Worm (Caenorhabditis elegans) whole organism, L1 larva: ENCODE results near the gene letm-1.

Source experiments
- C04F5.9 ChIP-seq: sonication (generic microtip); optimal IDR thresholded peaks from 2 replicates; lab custom pipeline; 2016; ENCODE audit warnings: missing genetic modification characterization, missing compliant biosample characterization
- C16A3.4 ChIP-seq: fragments of 150-350 bp; optimal IDR thresholded peaks from 2 replicates; lab custom pipeline; 2014; ENCODE audit warnings: missing biosample characterization, missing genetic modification characterization
- F16B12.6 ChIP-seq: fragments of 150-350 bp; optimal IDR thresholded peaks from 2 replicates; lab custom pipeline; 2014; ENCODE audit warnings: missing biosample characterization, missing genetic modification characterization
- Y116A8C.19 ChIP-seq: sonication (generic microtip); optimal IDR thresholded peaks from 2 replicates; lab custom pipeline; 2016; ENCODE audit warnings: missing compliant biosample characterization, missing genetic modification characterization, borderline replicate concordance
- alr-1 ChIP-seq: fragments of 200-800 bp; sonication (Bioruptor generic); optimal IDR thresholded peaks from 2 replicates; lab custom pipeline; 2018; ENCODE audit warnings: borderline replicate concordance, mild to moderate bottlenecking, missing genetic modification characterization, missing compliant biosample characterization
- aly-2 ChIP-seq: fragments of 150-350 bp; optimal IDR thresholded peaks from 2 replicates; lab custom pipeline; 2014; ENCODE audit warnings: missing biosample characterization, missing genetic modification characterization
- ama-1 ChIP-seq: fragments of 150-350 bp; optimal IDR thresholded peaks from 2 replicates; lab custom pipeline; 2014
- ceh-63 ChIP-seq: fragments of 200-800 bp; sonication (Bioruptor generic); optimal IDR thresholded peaks from 2 replicates; lab custom pipeline; 2018; ENCODE audit warnings: mild to moderate bottlenecking, missing genetic modification characterization, missing compliant biosample characterization
- ceh-8 ChIP-seq: fragments of 200-800 bp; sonication (Bioruptor generic); optimal IDR thresholded peaks from 2 replicates; lab custom pipeline; 2018; ENCODE audit warnings: mild to moderate bottlenecking, missing genetic modification characterization, moderate library complexity, missing compliant biosample characterization
- ceh-82 ChIP-seq, 3 experiments: fragments of 150-350 bp in 1 of 3; sonication (generic microtip) in 2 of 3; optimal IDR thresholded peaks; 2 replicates each; lab custom pipeline; 2014 to 2017; ENCODE audit warnings: missing biosample characterization in 3 of 3, missing genetic modification characterization in 3 of 3
- ceh-88 ChIP-seq: fragments of 200-800 bp; sonication (Bioruptor generic); IDR thresholded peaks from 2 replicates; pipeline ENCODE4 v1.3.6; 2022; ENCODE audit warnings: missing genetic modification characterization, missing compliant biosample characterization
- ces-1 ChIP-seq: fragments of 150-350 bp; optimal IDR thresholded peaks from 2 replicates; lab custom pipeline; 2014; ENCODE audit warnings: missing biosample characterization, missing genetic modification reagents, missing genetic modification characterization
- dsc-1 ChIP-seq: sonication (generic microtip); optimal IDR thresholded peaks from 2 replicates; lab custom pipeline; 2016; ENCODE audit warnings: mild to moderate bottlenecking, missing genetic modification characterization, missing compliant biosample characterization
- efl-1 ChIP-seq, 4 experiments: fragments of 150-350 bp; optimal IDR thresholded peaks in 3 of 4; peaks in 1 of 4; 1 replicate in 1 of 4; 2 replicates in 3 of 4; lab custom pipeline; 2014; ENCODE audit warnings: missing biosample characterization in 2 of 4, missing genetic modification characterization in 2 of 4, missing genetic modification reagents in 2 of 4
- egl-13 ChIP-seq: sonication (generic microtip); optimal IDR thresholded peaks from 2 replicates; lab custom pipeline; 2016; ENCODE audit warnings: missing genotype, missing genetic modification reagents, missing genetic modification characterization, missing compliant biosample characterization
- egl-27 ChIP-seq, 2 experiments: fragments of 150-350 bp in 1 of 2; sonication (generic microtip); optimal IDR thresholded peaks; 3 replicates each; lab custom pipeline; 2017 to 2018; ENCODE audit warnings: missing biosample characterization in 2 of 2, missing genetic modification characterization in 2 of 2, missing genetic modification reagents in 2 of 2
- elt-3 ChIP-seq, 6 experiments: fragments of 150-350 bp in 1 of 6; sonication (generic microtip); optimal IDR thresholded peaks; 2 replicates each; lab custom pipeline; 2017 to 2018; ENCODE audit warnings: missing biosample characterization in 6 of 6, missing genetic modification characterization in 6 of 6, inconsistent platforms in 1 of 6
- fkh-8 ChIP-seq: sonication (generic microtip); optimal IDR thresholded peaks from 2 replicates; lab custom pipeline; 2016; ENCODE audit warnings: mild to moderate bottlenecking, missing genetic modification characterization, missing compliant biosample characterization
- grh-1 ChIP-seq: fragments of 200-800 bp; sonication (Bioruptor generic); IDR thresholded peaks from 2 replicates; pipeline ENCODE4 v1.3.6; 2022; ENCODE audit warnings: missing genetic modification reagents, missing genetic modification characterization, missing compliant biosample characterization
- hlh-4 ChIP-seq: sonication (generic microtip); optimal IDR thresholded peaks from 2 replicates; lab custom pipeline; 2016; ENCODE audit warnings: mild to moderate bottlenecking, missing genetic modification characterization, missing compliant biosample characterization
- irx-1 ChIP-seq: sonication (generic microtip); optimal IDR thresholded peaks from 2 replicates; lab custom pipeline; 2016; ENCODE audit warnings: missing genetic modification characterization, missing compliant biosample characterization
- isw-1 ChIP-seq: fragments of 200-800 bp; sonication (Bioruptor generic); IDR thresholded peaks from 2 replicates; pipeline ENCODE4 v1.3.6; 2022; ENCODE audit warnings: missing genetic modification characterization, missing compliant biosample characterization
- lin-13 ChIP-seq: fragments of 150-350 bp; optimal IDR thresholded peaks from 2 replicates; lab custom pipeline; 2014; ENCODE audit warnings: missing biosample characterization, missing genetic modification reagents, missing genetic modification characterization
- lin-15B ChIP-seq: fragments of 150-350 bp; sonication (generic microtip); optimal IDR thresholded peaks from 3 replicates; lab custom pipeline; 2014; ENCODE audit warnings: missing biosample characterization, missing genetic modification characterization
- lir-3 ChIP-seq: sonication (generic microtip); optimal IDR thresholded peaks from 2 replicates; lab custom pipeline; 2016; ENCODE audit warnings: mild to moderate bottlenecking, missing genetic modification characterization, moderate library complexity, missing compliant biosample characterization; ENCODE audit not compliant: poor library complexity
- lsy-2 ChIP-seq, 2 experiments: fragments of 150-350 bp; optimal IDR thresholded peaks; 2 replicates each; lab custom pipeline; 2014; ENCODE audit warnings: missing biosample characterization in 2 of 2, missing genetic modification characterization in 2 of 2
- mef-2 ChIP-seq: fragments of 150-350 bp; optimal IDR thresholded peaks from 2 replicates; lab custom pipeline; 2014; ENCODE audit warnings: missing biosample characterization, missing genetic modification characterization
- mep-1 ChIP-seq: fragments of 150-350 bp; optimal IDR thresholded peaks from 2 replicates; lab custom pipeline; 2014; ENCODE audit warnings: missing biosample characterization, missing genetic modification characterization
- nhr-11 ChIP-seq: fragments of 150-350 bp; optimal IDR thresholded peaks from 2 replicates; lab custom pipeline; 2014; ENCODE audit warnings: missing biosample characterization, missing genetic modification characterization
- nhr-12 ChIP-seq: sonication (generic microtip); optimal IDR thresholded peaks from 2 replicates; lab custom pipeline; 2017; ENCODE audit warnings: missing biosample characterization, missing genetic modification characterization
- nhr-19 ChIP-seq: fragments of 200-800 bp; sonication (Bioruptor generic); conservative IDR thresholded peaks from 2 replicates; pipeline ENCODE4 v1.3.6; 2022; ENCODE audit warnings: missing genetic modification characterization, missing compliant biosample characterization
- nhr-20 ChIP-seq: sonication (generic microtip); optimal IDR thresholded peaks from 2 replicates; lab custom pipeline; 2016; ENCODE audit warnings: mild to moderate bottlenecking, missing genetic modification characterization, missing compliant biosample characterization
- nhr-47 ChIP-seq: sonication (generic microtip); optimal IDR thresholded peaks from 2 replicates; lab custom pipeline; 2016; ENCODE audit warnings: mild to moderate bottlenecking, missing genetic modification characterization, moderate library complexity, missing compliant biosample characterization
- nhr-71 ChIP-seq: sonication (generic microtip); optimal IDR thresholded peaks from 2 replicates; lab custom pipeline; 2016; ENCODE audit warnings: mild to moderate bottlenecking, missing genetic modification characterization, moderate library complexity, missing compliant biosample characterization
- nhr-76 ChIP-seq: sonication (generic microtip); optimal IDR thresholded peaks from 2 replicates; lab custom pipeline; 2017; ENCODE audit warnings: missing biosample characterization, missing genetic modification characterization
- nhr-77 ChIP-seq: fragments of 150-350 bp; optimal IDR thresholded peaks from 2 replicates; lab custom pipeline; 2014; ENCODE audit warnings: missing biosample characterization, missing genetic modification characterization
- nhr-84 ChIP-seq: sonication (generic microtip); optimal IDR thresholded peaks from 2 replicates; lab custom pipeline; 2017; ENCODE audit warnings: missing biosample characterization, missing genetic modification characterization
- nhr-90 ChIP-seq: sonication (generic microtip); optimal IDR thresholded peaks from 2 replicates; lab custom pipeline; 2016; ENCODE audit warnings: mild to moderate bottlenecking, missing genetic modification characterization, missing compliant biosample characterization; ENCODE audit not compliant: poor library complexity
- pax-3 ChIP-seq: fragments of 200-800 bp; sonication (Bioruptor generic); optimal IDR thresholded peaks from 2 replicates; lab custom pipeline; 2018; ENCODE audit warnings: mild to moderate bottlenecking, missing genetic modification characterization, moderate library complexity, missing compliant biosample characterization
- pqm-1 ChIP-seq: sonication (generic microtip); optimal IDR thresholded peaks from 3 replicates; lab custom pipeline; 2017; ENCODE audit warnings: missing biosample characterization, missing genetic modification characterization
- rnt-1 ChIP-seq: sonication (generic microtip); optimal IDR thresholded peaks from 2 replicates; lab custom pipeline; 2016; ENCODE audit warnings: mild to moderate bottlenecking, missing genetic modification characterization, moderate library complexity, missing compliant biosample characterization
- skn-1 ChIP-seq: fragments of 150-350 bp; optimal IDR thresholded peaks from 2 replicates; lab custom pipeline; 2014; ENCODE audit warnings: missing biosample characterization, missing genetic modification characterization
- snpc-4 ChIP-seq: fragments of 150-350 bp; optimal IDR thresholded peaks from 2 replicates; lab custom pipeline; 2014; ENCODE audit warnings: missing biosample characterization, missing genetic modification characterization
- snu-23 ChIP-seq: sonication (generic microtip); optimal IDR thresholded peaks from 2 replicates; lab custom pipeline; 2016; ENCODE audit warnings: missing genetic modification characterization, missing compliant biosample characterization
- sox-4 ChIP-seq: sonication (generic microtip); optimal IDR thresholded peaks from 2 replicates; lab custom pipeline; 2016; ENCODE audit warnings: missing genetic modification characterization, missing compliant biosample characterization
- swsn-7 ChIP-seq: sonication (generic microtip); optimal IDR thresholded peaks from 2 replicates; lab custom pipeline; 2016; ENCODE audit warnings: missing genetic modification characterization, missing compliant biosample characterization
- tlp-1 ChIP-seq: fragments of 150-350 bp; optimal IDR thresholded peaks from 2 replicates; lab custom pipeline; 2014; ENCODE audit warnings: missing biosample characterization, missing genetic modification characterization
- unc-130 ChIP-seq: fragments of 150-350 bp; optimal IDR thresholded peaks from 2 replicates; lab custom pipeline; 2017; ENCODE audit warnings: missing biosample characterization, missing genetic modification characterization, inconsistent platforms
- unc-30 ChIP-seq: sonication (generic microtip); optimal IDR thresholded peaks from 2 replicates; lab custom pipeline; 2017; ENCODE audit warnings: missing biosample characterization, missing genetic modification characterization
- unc-86 ChIP-seq: sonication (generic microtip); optimal IDR thresholded peaks from 2 replicates; lab custom pipeline; 2016; ENCODE audit warnings: missing genetic modification characterization, missing compliant biosample characterization
- xbp-1 ChIP-seq: sonication (generic microtip); optimal IDR thresholded peaks from 2 replicates; lab custom pipeline; 2016; ENCODE audit warnings: missing genetic modification characterization, missing compliant biosample characterization
- zip-4 ChIP-seq: fragments of 200-800 bp; sonication (Bioruptor generic); optimal IDR thresholded peaks from 2 replicates; lab custom pipeline; 2018; ENCODE audit warnings: mild to moderate bottlenecking, missing genetic modification characterization, moderate library complexity, missing compliant biosample characterization
- ztf-4 ChIP-seq: fragments of 150-350 bp; optimal IDR thresholded peaks from 2 replicates; lab custom pipeline; 2014; ENCODE audit warnings: missing biosample characterization, missing genetic modification characterization

The letm-1 gene

ce11 chrV:13678542-13678941 lies 17.5 kb downstream of the letm-1 start, which contains the start of the genes tag-65 and ccz-1 (continued):
- TF ChIP-seq unc-130 (tag; lab: Kevin White, UChicago) (peak; percentile 71), unc-86 (tag; lab: Kevin White, UChicago) (peak; percentile 85), aly-2 (tag; lab: Kevin White, UChicago) (peak; percentile 87), snu-23 (GFP tag; lab: Kevin White, UChicago) (peak; percentile 94), F16B12.6 (tag; lab: Kevin White, UChicago) (peak; percentile 54), ceh-8 (peak; percentile 84), swsn-7 (peak; percentile 94), elt-3 (tag; optimal IDR thresholded peaks at IDR 0.05; lab: Kevin White, UChicago) (peak in 2 of 6 experiments; percentile 80 to 81), lin-13 (GFP tag; lab: Kevin White, UChicago) (peak; percentile 84), isw-1 (GFP tag; lab: Robert Waterston, UW) (peak; percentile 86), mep-1 (tag; lab: Kevin White, UChicago) (peak; percentile 99), tlp-1 (no peak), unc-30 (tag; lab: Kevin White, UChicago) (no peak), nhr-90 (peak; percentile 94), nhr-19 (peak; percentile 95), ceh-63 (GFP tag; lab: Kevin White, UChicago) (peak; percentile 4), nhr-84 (no peak), pax-3 (tag; lab: Kevin White, UChicago) (peak; percentile 93), ceh-82 (tag; optimal IDR thresholded peaks at IDR 0.05; lab: Kevin White, UChicago) (peak; percentile 87 to 92 (median 88)), ces-1 (no peak), alr-1 (no peak), dsc-1 (peak; percentile 91), Y116A8C.19 (tag; lab: Kevin White, UChicago) (no peak), egl-13 (peak; percentile 68), lin-15B (tag; lab: Kevin White, UChicago) (peak; percentile 74), efl-1 (optimal IDR thresholded peaks at IDR 0.05; lab: Kevin White, UChicago) (peak; percentile 85 to 87), efl-1 (GFP tag; optimal IDR thresholded peaks at IDR 0.05 in 1 of 2; lab: Kevin White, UChicago) (peak; percentile 84 to 98), nhr-77 (tag; lab: Kevin White, UChicago) (peak; percentile 67), lir-3 (tag; lab: Kevin White, UChicago) (peak; percentile 66), irx-1 (tag; lab: Kevin White, UChicago) (peak; percentile 89), ceh-88 (peak; percentile 65; the same call in 1 of the 2 replicates), rnt-1 (peak; percentile 94), snpc-4 (peak; percentile 89), nhr-47 (peak; percentile 95), fkh-8 (tag; lab: Kevin White, UChicago) (peak; percentile 84), grh-1 (GFP tag; lab: Robert Waterston, UW) (peak; percentile 88), nhr-12 (tag; lab: Kevin White, UChicago) (no peak), xbp-1 (tag; lab: Kevin White, UChicago) (peak; percentile 87), ama-1 (lab: Kevin White, UChicago) (no peak), sox-4 (tag; lab: Kevin White, UChicago) (peak; percentile 48), egl-27 (tag; optimal IDR thresholded peaks at IDR 0.05; lab: Kevin White, UChicago) (no peak), nhr-71 (tag; lab: Kevin White, UChicago) (peak; percentile 96), ztf-4 (tag; lab: Kevin White, UChicago) (peak; percentile 53), zip-4 (GFP tag; lab: Kevin White, UChicago) (peak; percentile 66), nhr-76 (tag; lab: Kevin White, UChicago) (no peak), hlh-4 (tag; lab: Kevin White, UChicago) (no peak), pqm-1 (no peak), nhr-20 (tag; lab: Kevin White, UChicago) (peak; percentile 93), lsy-2 (tag; optimal IDR thresholded peaks at IDR 0.05; lab: Kevin White, UChicago) (peak; percentile 93 to 94), skn-1 (peak; percentile 84), nhr-11 (tag; lab: Kevin White, UChicago) (peak; percentile 90), C16A3.4 (tag; lab: Kevin White, UChicago) (peak; percentile 87), mef-2 (tag; lab: Kevin White, UChicago) (peak; percentile 37), C04F5.9 (tag; lab: Kevin White, UChicago) (peak; percentile 32)
